Fruit fly (Drosophila melanogaster): ENCODE results near the gene ScpX.

dm6 chr2L:18875213-18875612 lies 44.2 kb downstream of the ScpX start:
- TF ChIP-seq net (GFP tag; optimal IDR thresholded peaks at IDR 0.05) (no peak), CG8319 (GFP tag; optimal IDR thresholded peaks at IDR 0.05) (no peak), fd59A (GFP tag; optimal IDR thresholded peaks at IDR 0.05) (no peak), spab (GFP tag; optimal IDR thresholded peaks at IDR 0.05) (no peak), OdsH (GFP tag; optimal IDR thresholded peaks at IDR 0.05) (no peak), Sox102F (GFP tag; optimal IDR thresholded peaks at IDR 0.05) (no peak), Gug (GFP tag; IDR thresholded peaks at IDR 0.05) (no peak), Eip78C (GFP tag) (no peak), dac (GFP tag; optimal IDR thresholded peaks at IDR 0.05) (no peak)

All from whole organism, prepupa.